Fruit fly (Drosophila melanogaster): Measurements from ENCODE around the gene CG15196.

DNA sequence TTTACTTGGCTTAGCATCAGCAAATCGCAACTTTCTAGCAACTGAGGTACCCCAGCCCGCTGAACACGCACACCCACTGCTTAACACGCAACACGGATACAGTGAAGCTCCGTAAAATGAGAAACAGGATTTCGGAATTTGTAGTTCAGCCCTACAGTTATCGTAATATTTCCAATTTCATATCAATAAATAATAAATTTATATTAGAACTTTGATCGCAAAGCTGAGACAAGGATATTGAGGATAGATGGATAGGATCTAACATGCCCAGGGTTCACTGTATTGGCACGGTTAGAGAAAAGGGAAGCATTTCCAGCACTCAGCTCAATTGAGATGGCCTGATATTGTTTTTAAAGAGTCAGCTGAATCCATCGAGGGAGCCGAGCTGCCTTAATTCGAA lies 9.5 kb downstream of the CG15196 start:
- no peak for TF ChIP-seq CG9948 (tag; optimal IDR thresholded peaks at IDR 0.05)
- TF ChIP-seq CG10348 (GFP tag; IDR thresholded peaks at IDR 0.05), result no peak
- peak; percentile 39 for TF ChIP-seq CG14655 (GFP tag; optimal IDR thresholded peaks at IDR 0.05)
- TF ChIP-seq CG12605 (GFP tag; IDR thresholded peaks at IDR 0.05), result no peak
- TF ChIP-seq EcR (GFP tag; optimal IDR thresholded peaks at IDR 0.05), result no peak
- TF ChIP-seq Pif1B (GFP tag; optimal IDR thresholded peaks at IDR 0.05), result no peak
- no peak for TF ChIP-seq CG15710 (tag; optimal IDR thresholded peaks at IDR 0.05)
- no peak for TF ChIP-seq D1 (tag; optimal IDR thresholded peaks at IDR 0.05)
- TF ChIP-seq fd96Ca (GFP tag; IDR thresholded peaks at IDR 0.05), result peak; percentile 29; the same call in 1 of the 3 replicates
